Worm (Caenorhabditis elegans) whole organism, L4 larva: ENCODE measurements around the gene srx-4.
A peak's percentile ranks its signal among the peaks of the same experiment; 100 is the strongest.

Experiments
- F26F4.8 ChIP-seq: fragments of 200-800 bp; sonication (Bioruptor generic); conservative IDR thresholded peaks from 2 replicates; pipeline ENCODE4 v1.3.6; 2022; ENCODE audit warnings: missing genetic modification characterization, missing compliant biosample characterization
- F44E2.7 ChIP-seq: fragments of 200-800 bp; sonication (Bioruptor generic); IDR thresholded peaks from 2 replicates; pipeline ENCODE4 v2.1.2; 2022; ENCODE audit warnings: missing genetic modification characterization, missing compliant biosample characterization
- ZK337.2 ChIP-seq: fragments of 200-800 bp; sonication (Bioruptor generic); IDR thresholded peaks from 2 replicates; pipeline ENCODE4 v1.3.6; 2022; ENCODE audit warnings: missing genetic modification reagents, missing genetic modification characterization, missing compliant biosample characterization
- aha-1 ChIP-seq: fragments of 150-350 bp; peaks from one replicate; lab custom pipeline; 2014; ENCODE audit warnings: missing biosample characterization, missing genetic modification characterization
- aly-2 ChIP-seq: sonication (generic microtip); optimal IDR thresholded peaks from 2 replicates; lab custom pipeline; 2018; ENCODE audit warnings: missing biosample characterization, missing genetic modification characterization
- ceh-20 ChIP-seq: fragments of 200-800 bp; sonication (Bioruptor generic); IDR thresholded peaks from 2 replicates; pipeline ENCODE4 v1.3.6; 2022; ENCODE audit warnings: missing genetic modification reagents, missing genetic modification characterization, missing compliant biosample characterization
- ceh-28 ChIP-seq: fragments of 150-350 bp; optimal IDR thresholded peaks from 2 replicates; lab custom pipeline; 2014; ENCODE audit warnings: missing biosample characterization, missing genetic modification reagents, missing genetic modification characterization
- daf-8 ChIP-seq: fragments of 200-800 bp; sonication (Bioruptor generic); IDR thresholded peaks from 2 replicates; pipeline ENCODE4 v1.3.6; 2022; ENCODE audit warnings: missing genetic modification characterization, missing compliant biosample characterization
- dpl-1 ChIP-seq: fragments of 150-350 bp; optimal IDR thresholded peaks from 2 replicates; lab custom pipeline; 2014; ENCODE audit warnings: missing biosample characterization, missing genetic modification reagents, missing genetic modification characterization
- duxl-1 ChIP-seq: sonication (generic microtip); optimal IDR thresholded peaks from 2 replicates; lab custom pipeline; 2016; ENCODE audit warnings: mild to moderate bottlenecking, missing genetic modification characterization, moderate library complexity, missing compliant biosample characterization; ENCODE audit not compliant: poor library complexity
- dve-1 ChIP-seq: sonication (generic microtip); optimal IDR thresholded peaks from 2 replicates; lab custom pipeline; 2017; ENCODE audit warnings: antibody characterized with exemption, mild to moderate bottlenecking, missing genetic modification characterization, missing compliant biosample characterization; ENCODE audit not compliant: insufficient read depth
- egl-43 ChIP-seq: fragments of 200-800 bp; sonication (Bioruptor generic); IDR thresholded peaks from 2 replicates; pipeline ENCODE4 v1.3.6; 2022; ENCODE audit warnings: missing genetic modification reagents, missing genetic modification characterization, missing compliant biosample characterization
- hif-1 ChIP-seq, 2 experiments: sonication (generic microtip); optimal IDR thresholded peaks; 2 replicates each; lab custom pipeline; 2016 to 2017; ENCODE audit warnings: missing compliant biosample characterization in 2 of 2, missing genetic modification characterization in 2 of 2, missing genetic modification reagents in 2 of 2, missing genotype in 2 of 2, mild to moderate bottlenecking in 1 of 2
- hlh-11 ChIP-seq: fragments of 200-800 bp; sonication (Bioruptor generic); optimal IDR thresholded peaks from 2 replicates; lab custom pipeline; 2018; ENCODE audit warnings: mild to moderate bottlenecking, missing genetic modification characterization, missing compliant biosample characterization
- hlh-30 ChIP-seq: sonication (generic microtip); optimal IDR thresholded peaks from 2 replicates; lab custom pipeline; 2017; ENCODE audit warnings: antibody characterized with exemption, mild to moderate bottlenecking, missing genetic modification characterization, missing compliant biosample characterization; ENCODE audit not compliant: insufficient read depth
- hmg-1.1 ChIP-seq: fragments of 200-800 bp; sonication (Bioruptor generic); IDR thresholded peaks from 2 replicates; pipeline ENCODE4 v1.3.6; 2022; ENCODE audit warnings: missing genetic modification reagents, missing genetic modification characterization, missing compliant biosample characterization
- lim-7 ChIP-seq: fragments of 200-800 bp; sonication (Bioruptor generic); IDR thresholded peaks from 2 replicates; pipeline ENCODE4 v1.3.6; 2022; ENCODE audit warnings: missing genetic modification characterization, missing compliant biosample characterization
- lin-1 ChIP-seq: fragments of 200-800 bp; sonication (Bioruptor generic); IDR thresholded peaks from 2 replicates; pipeline ENCODE4 v1.3.6; 2022; ENCODE audit warnings: missing genetic modification reagents, missing genetic modification characterization, missing compliant biosample characterization
- lin-29 ChIP-seq: fragments of 200-800 bp; sonication (Bioruptor generic); IDR thresholded peaks from 2 replicates; pipeline ENCODE4 v1.3.6; 2022; ENCODE audit warnings: missing genetic modification reagents, missing genetic modification characterization, missing compliant biosample characterization
- lin-39 ChIP-seq: fragments of 150-350 bp; optimal IDR thresholded peaks from 2 replicates; lab custom pipeline; 2014; ENCODE audit warnings: missing biosample characterization, missing genetic modification reagents, missing genetic modification characterization
- lir-3 ChIP-seq: sonication (generic microtip); optimal IDR thresholded peaks from 2 replicates; lab custom pipeline; 2016; ENCODE audit warnings: mild to moderate bottlenecking, missing genetic modification characterization, missing compliant biosample characterization
- lsy-2 ChIP-seq, 2 experiments: fragments of 150-350 bp in 1 of 2; sonication (generic microtip) in 1 of 2; optimal IDR thresholded peaks; 2 replicates each; lab custom pipeline; 2014 to 2017; ENCODE audit warnings: missing biosample characterization in 2 of 2, missing genetic modification characterization in 2 of 2
- mdl-1 ChIP-seq, 2 experiments: fragments of 150-350 bp in 1 of 2; sonication (generic microtip) in 1 of 2; optimal IDR thresholded peaks; 2 replicates each; lab custom pipeline; 2014 to 2017; ENCODE audit warnings: missing biosample characterization in 2 of 2, missing genetic modification characterization in 2 of 2
- mdt-29 ChIP-seq: fragments of 200-800 bp; sonication (Bioruptor generic); IDR thresholded peaks from 2 replicates; pipeline ENCODE4 v1.3.6; 2022; ENCODE audit warnings: missing genetic modification reagents, missing genetic modification characterization, missing compliant biosample characterization
- nhr-10 ChIP-seq: fragments of 150-350 bp; optimal IDR thresholded peaks from 2 replicates; lab custom pipeline; 2014; ENCODE audit warnings: missing biosample characterization, missing genetic modification characterization
- nhr-11 ChIP-seq: fragments of 150-350 bp; optimal IDR thresholded peaks from 2 replicates; lab custom pipeline; 2014; ENCODE audit warnings: missing biosample characterization, missing genetic modification characterization
- nhr-111 ChIP-seq: fragments of 200-800 bp; sonication (Bioruptor generic); optimal IDR thresholded peaks from 2 replicates; lab custom pipeline; 2018; ENCODE audit warnings: mild to moderate bottlenecking, missing genetic modification characterization, missing compliant biosample characterization
- nhr-237 ChIP-seq: sonication (generic microtip); optimal IDR thresholded peaks from 2 replicates; lab custom pipeline; 2017; ENCODE audit warnings: missing biosample characterization, missing genetic modification characterization
- nhr-48 ChIP-seq: sonication (generic microtip); optimal IDR thresholded peaks from 2 replicates; lab custom pipeline; 2016; ENCODE audit warnings: mild to moderate bottlenecking, missing genetic modification characterization, missing compliant biosample characterization
- rbr-2 ChIP-seq: sonication (generic microtip); optimal IDR thresholded peaks from 2 replicates; lab custom pipeline; 2016; ENCODE audit warnings: missing genotype, missing genetic modification characterization, missing compliant biosample characterization
- tag-97 ChIP-seq: fragments of 200-800 bp; sonication (Bioruptor generic); IDR thresholded peaks from 2 replicates; pipeline ENCODE4 v1.3.6; 2022; ENCODE audit warnings: missing genetic modification characterization, missing compliant biosample characterization
- unc-39 ChIP-seq: sonication (generic microtip); optimal IDR thresholded peaks from 2 replicates; lab custom pipeline; 2017; ENCODE audit warnings: missing biosample characterization, missing genetic modification characterization
- zag-1 ChIP-seq: fragments of 150-350 bp; optimal IDR thresholded peaks from 2 replicates; lab custom pipeline; 2014; ENCODE audit warnings: missing biosample characterization, missing genetic modification characterization
- zfp-2 ChIP-seq: sonication (generic microtip); optimal IDR thresholded peaks from 2 replicates; lab custom pipeline; 2016; ENCODE audit warnings: mild to moderate bottlenecking, missing genetic modification characterization, missing compliant biosample characterization
- zip-11 ChIP-seq: fragments of 200-800 bp; sonication (Bioruptor generic); IDR thresholded peaks from 2 replicates; pipeline ENCODE4 v1.3.6; 2022; ENCODE audit warnings: missing genetic modification characterization, missing compliant biosample characterization
- zip-2 ChIP-seq: fragments of 150-350 bp; optimal IDR thresholded peaks from 2 replicates; lab custom pipeline; 2014; ENCODE audit warnings: missing biosample characterization, missing genetic modification characterization

Gene srx-4

ce11 chrV:646888-647287 is 45.7 kb downstream of the srx-4 start, which contains the start of gene ugt-42:
ugt-42 (plus strand) TSS chrV:647188.
- no peak for TF ChIP-seq lin-29 (GFP tag; lab: Robert Waterston, UW)
- TF ChIP-seq rbr-2 (tag; lab: Kevin White, UChicago), result no peak
- no peak for TF ChIP-seq egl-43
- no peak for TF ChIP-seq lin-39 (tag; lab: Kevin White, UChicago)
- TF ChIP-seq zfp-2, result no peak
- no peak for TF ChIP-seq nhr-237 (tag; lab: Kevin White, UChicago)
- no peak for TF ChIP-seq hlh-11 (tag; lab: Kevin White, UChicago)
- TF ChIP-seq dpl-1, result no peak
- TF ChIP-seq zip-2, result no peak
- no peak for TF ChIP-seq F44E2.7 (GFP tag; lab: Robert Waterston, UW)
- TF ChIP-seq unc-39 (tag; lab: Kevin White, UChicago), result no peak
- TF ChIP-seq nhr-10 (tag; lab: Kevin White, UChicago), result no peak
- no peak for TF ChIP-seq nhr-111 (GFP tag; lab: Kevin White, UChicago)
- TF ChIP-seq F26F4.8 (GFP tag; lab: Robert Waterston, UW), result no peak
- no peak for TF ChIP-seq zip-11 (GFP tag; lab: Robert Waterston, UW)
- TF ChIP-seq tag-97 (GFP tag; lab: Robert Waterston, UW), result no peak
- no peak for TF ChIP-seq lim-7 (GFP tag; lab: Robert Waterston, UW)
- TF ChIP-seq aly-2 (tag; lab: Kevin White, UChicago), result no peak
- TF ChIP-seq hif-1 (tag; optimal IDR thresholded peaks at IDR 0.05; lab: Kevin White, UChicago), result no peak
- TF ChIP-seq lir-3 (tag; lab: Kevin White, UChicago), result no peak

- TF ChIP-seq hlh-30 (tag; lab: Kevin White, UChicago) (no peak), zfp-2 (no peak)
These were observed 46.4 kb downstream of the srx-4 start, which contains the start of gene F48G7.12 for ce11 chrV:646129-646528. F48G7.12 (minus strand) TSS chrV:646229.

- TF ChIP-seq duxl-1 (tag; lab: Kevin White, UChicago) (no peak), mdt-29 (no peak), lsy-2 (tag; optimal IDR thresholded peaks at IDR 0.05; lab: Kevin White, UChicago) (no peak), lim-7 (GFP tag; lab: Robert Waterston, UW) (0 out of 2 replicates have a peak, but pooled peaks have one; percentile 3), hlh-30 (tag; lab: Kevin White, UChicago) (peak; percentile 58), ZK337.2 (GFP tag; lab: Robert Waterston, UW) (no peak), F44E2.7 (GFP tag; lab: Robert Waterston, UW) (no peak), nhr-48 (tag; lab: Kevin White, UChicago) (no peak), nhr-11 (tag; lab: Kevin White, UChicago) (no peak), ceh-28 (tag; lab: Kevin White, UChicago) (no peak), mdl-1 (tag; optimal IDR thresholded peaks at IDR 0.05; lab: Kevin White, UChicago) (no peak), aha-1 (no peak), zfp-2 (no peak), hmg-1.1 (0 out of 2 replicates have a peak, but pooled peaks have one; percentile 39), lin-1 (GFP tag; lab: Robert Waterston, UW) (no peak), daf-8 (GFP tag; lab: Robert Waterston, UW) (no peak), zag-1 (tag; lab: Kevin White, UChicago) (no peak), dve-1 (no peak), ceh-20 (GFP tag; lab: Robert Waterston, UW) (no peak)
- TF ChIP-seq, all 104 proteins: peak for 3
These were observed 49.8 kb downstream of the srx-4 start, which contains the start of gene nhr-190 for ce11 chrV:642750-643149. nhr-190 (minus strand) TSS chrV:642924.
